Worm (Caenorhabditis elegans) whole organism, late embryonic: Measurements from ENCODE around the gene C08B6.5.

ENCODE experiments used
- C08G9.2 ChIP-seq: sonication (generic microtip); optimal IDR thresholded peaks from 2 replicates; lab custom pipeline; 2016; ENCODE audit warnings: mild to moderate bottlenecking, missing genetic modification characterization, moderate library complexity, missing compliant biosample characterization
- Y22D7AL.16 ChIP-seq: sonication (generic microtip); optimal IDR thresholded peaks from 2 replicates; lab custom pipeline; 2016; ENCODE audit warnings: missing genetic modification characterization, missing compliant biosample characterization
- ceh-30 ChIP-seq: fragments of 150-350 bp; optimal IDR thresholded peaks from 2 replicates; lab custom pipeline; 2014; ENCODE audit warnings: missing biosample characterization, missing genetic modification characterization
- dmd-4 ChIP-seq: sonication (generic microtip); optimal IDR thresholded peaks from 2 replicates; lab custom pipeline; 2016; ENCODE audit warnings: borderline replicate concordance, missing genetic modification characterization, missing compliant biosample characterization
- elt-2 ChIP-seq: sonication (generic microtip); optimal IDR thresholded peaks from 2 replicates; lab custom pipeline; 2016; ENCODE audit warnings: missing genetic modification reagents, missing genetic modification characterization, missing compliant biosample characterization
- fkh-10 ChIP-seq: fragments of 150-350 bp; optimal IDR thresholded peaks from 2 replicates; lab custom pipeline; 2014; ENCODE audit warnings: missing biosample characterization, missing genetic modification reagents, missing genetic modification characterization
- hlh-13 ChIP-seq: fragments of 200-800 bp; sonication (Bioruptor generic); optimal IDR thresholded peaks from 2 replicates; lab custom pipeline; 2018; ENCODE audit warnings: mild to moderate bottlenecking, missing genetic modification characterization, missing compliant biosample characterization
- nfya-1 ChIP-seq: sonication (generic microtip); optimal IDR thresholded peaks from 2 replicates; lab custom pipeline; 2017; ENCODE audit warnings: missing genetic modification characterization, mild to moderate bottlenecking, missing compliant biosample characterization, antibody characterized with exemption, moderate library complexity
- nhr-11 ChIP-seq: fragments of 150-350 bp; optimal IDR thresholded peaks from 2 replicates; lab custom pipeline; 2014; ENCODE audit warnings: missing biosample characterization, missing genetic modification characterization
- npax-4 ChIP-seq: sonication (generic microtip); optimal IDR thresholded peaks from 2 replicates; lab custom pipeline; 2016; ENCODE audit warnings: missing genetic modification characterization, missing compliant biosample characterization
- odd-2 ChIP-seq: sonication (generic microtip); optimal IDR thresholded peaks from 2 replicates; lab custom pipeline; 2017; ENCODE audit warnings: antibody characterized with exemption, mild to moderate bottlenecking, missing genetic modification characterization, missing compliant biosample characterization
- pqm-1 ChIP-seq: sonication (generic microtip); optimal IDR thresholded peaks from 2 replicates; lab custom pipeline; 2016; ENCODE audit warnings: missing genetic modification characterization, missing compliant biosample characterization
- tbx-2 ChIP-seq: sonication (generic microtip); optimal IDR thresholded peaks from 2 replicates; lab custom pipeline; 2016; ENCODE audit warnings: missing genetic modification characterization, missing compliant biosample characterization
- unc-86 ChIP-seq: sonication (generic microtip); optimal IDR thresholded peaks from 2 replicates; lab custom pipeline; 2016; ENCODE audit warnings: missing genetic modification characterization, missing compliant biosample characterization

DNA sequence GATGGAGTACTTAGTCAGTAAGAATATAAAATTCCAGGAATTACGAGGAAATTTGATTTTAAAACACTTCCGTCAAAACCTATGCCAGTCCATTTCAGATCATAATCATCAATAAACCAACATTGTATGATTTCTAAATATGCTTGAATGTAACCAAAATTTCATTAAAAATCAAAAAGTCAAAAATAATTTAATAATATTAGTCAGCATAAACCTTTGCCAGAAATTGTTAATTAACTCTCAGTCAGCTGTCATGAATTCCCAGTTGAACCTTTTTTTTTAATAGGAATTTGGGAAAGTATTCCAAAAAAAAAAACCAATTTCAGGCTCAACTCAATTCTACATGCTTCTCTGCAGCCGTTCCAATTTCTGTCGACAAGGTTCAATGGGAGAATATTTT, 30.8 kb downstream of the C08B6.5 start, which contains the start of gene srsx-26:
- no peak for TF ChIP-seq fkh-10
- no peak for TF ChIP-seq pqm-1 (tag; lab: Kevin White, UChicago)
- no peak for TF ChIP-seq hlh-13 (GFP tag; lab: Kevin White, UChicago)
- no peak for TF ChIP-seq Y22D7AL.16 (tag; lab: Kevin White, UChicago)
- no peak for TF ChIP-seq elt-2
- no peak for TF ChIP-seq unc-86 (tag; lab: Kevin White, UChicago)
- no peak for TF ChIP-seq dmd-4 (tag; lab: Kevin White, UChicago)
- TF ChIP-seq ceh-30 (tag; lab: Kevin White, UChicago) = no peak
- TF ChIP-seq tbx-2 (tag; lab: Kevin White, UChicago) = no peak
- no peak for TF ChIP-seq nfya-1
- no peak for TF ChIP-seq npax-4
- no peak for TF ChIP-seq nhr-11 (tag; lab: Kevin White, UChicago)
- no peak for TF ChIP-seq C08G9.2 (tag; lab: Kevin White, UChicago)
- no peak for TF ChIP-seq odd-2 (tag; lab: Kevin White, UChicago)
